Fruit fly (Drosophila melanogaster) whole organism, wandering third instar larva: ENCODE measurements around the gene CG13631.

Experiments
- CG32264 ChIP-seq: fragments of 200-800 bp; sonication (Bioruptor generic); optimal IDR thresholded peaks from 2 replicates; lab custom pipeline; 2016; ENCODE audit warnings: missing biosample characterization, missing genetic modification characterization
- Hnf4 ChIP-seq: fragments of 200-800 bp; sonication (Bioruptor generic); optimal IDR thresholded peaks from 2 replicates; lab custom pipeline; 2016; ENCODE audit warnings: missing biosample characterization, mild to moderate bottlenecking, missing genetic modification characterization
- Myc ChIP-seq: fragments of >200 bp; optimal IDR thresholded peaks from 2 replicates; lab custom pipeline; 2017
- foxo ChIP-seq, 2 experiments: fragments of 200-800 bp; sonication (Bioruptor generic); optimal IDR thresholded peaks; 2 replicates in 1 of 2; 3 replicates in 1 of 2; lab custom pipeline; 2016 to 2017; ENCODE audit warnings: missing biosample characterization in 2 of 2, missing genetic modification characterization in 2 of 2
- lola ChIP-seq: fragments of >200 bp; optimal IDR thresholded peaks from 2 replicates; lab custom pipeline; 2017; ENCODE audit warnings: missing biosample characterization, missing genetic modification characterization
- pan ChIP-seq: fragments of >200 bp; optimal IDR thresholded peaks from 2 replicates; lab custom pipeline; 2017

DNA sequence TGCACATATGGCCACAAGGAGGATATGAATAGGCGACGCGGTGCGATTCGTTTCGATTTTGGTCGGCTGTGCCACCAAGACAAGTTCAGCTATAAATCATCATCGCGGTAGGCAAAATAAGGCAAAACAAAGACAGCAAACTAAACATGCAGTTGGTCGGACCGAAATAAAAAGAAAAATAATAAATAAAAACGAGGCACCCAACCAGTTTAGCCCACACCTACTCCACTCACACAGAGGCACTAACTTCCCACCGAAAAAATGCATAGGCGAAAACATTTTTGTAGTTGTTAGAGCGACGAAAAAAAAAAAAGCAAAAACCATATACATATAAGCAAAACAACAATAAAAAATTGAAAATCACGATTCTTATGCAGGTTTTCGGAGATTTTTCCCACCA lies 2.5 kb upstream of the CG13631 start:
- TF ChIP-seq Myc (lab: Kevin White, UChicago), result no peak
- no peak for TF ChIP-seq Hnf4 (GFP tag; lab: Kevin White, UChicago)
- no peak for TF ChIP-seq lola (GFP tag; lab: Kevin White, UChicago)
- no peak for TF ChIP-seq pan
- no peak for TF ChIP-seq CG32264 (GFP tag; lab: Kevin White, UChicago)
- TF ChIP-seq foxo (GFP tag; optimal IDR thresholded peaks at IDR 0.05; lab: Kevin White, UChicago), result no peak
